Worm (Caenorhabditis elegans) whole organism, L4 larva: ENCODE results near the gene Y113G7A.12.

Source experiments
- D1046.2 ChIP-seq: fragments of 200-800 bp; sonication (Bioruptor generic); IDR thresholded peaks from 2 replicates; pipeline ENCODE4 v1.3.6; 2022; ENCODE audit warnings: missing genetic modification characterization, missing compliant biosample characterization
- F26F4.8 ChIP-seq: fragments of 200-800 bp; sonication (Bioruptor generic); conservative IDR thresholded peaks from 2 replicates; pipeline ENCODE4 v1.3.6; 2022; ENCODE audit warnings: missing genetic modification characterization, missing compliant biosample characterization
- F49E8.2 ChIP-seq: sonication (generic microtip); optimal IDR thresholded peaks from 2 replicates; lab custom pipeline; 2016; ENCODE audit warnings: missing compliant biosample characterization, mild to moderate bottlenecking, missing genetic modification characterization, borderline replicate concordance
- arid-1 ChIP-seq: fragments of 200-800 bp; sonication (Bioruptor generic); conservative IDR thresholded peaks from 2 replicates; pipeline ENCODE4 v1.3.6; 2022; ENCODE audit warnings: missing genetic modification reagents, missing genetic modification characterization, missing compliant biosample characterization
- ceh-32 ChIP-seq: sonication (generic microtip); optimal IDR thresholded peaks from 2 replicates; lab custom pipeline; 2016; ENCODE audit warnings: mild to moderate bottlenecking, missing genetic modification characterization, missing compliant biosample characterization; ENCODE audit not compliant: poor library complexity
- ceh-62 ChIP-seq: sonication (generic microtip); optimal IDR thresholded peaks from 2 replicates; lab custom pipeline; 2017; ENCODE audit warnings: missing biosample characterization, missing genetic modification characterization
- cey-2 ChIP-seq: sonication (generic microtip); optimal IDR thresholded peaks from 3 replicates; lab custom pipeline; 2017; ENCODE audit warnings: missing genetic modification characterization, mild to moderate bottlenecking, missing compliant biosample characterization, antibody characterized with exemption, borderline replicate concordance; ENCODE audit not compliant: insufficient read depth
- daf-16 ChIP-seq, 3 experiments: sonication (generic microtip); optimal IDR thresholded peaks; 2 replicates each; lab custom pipeline; 2016 to 2017; ENCODE audit warnings: missing genetic modification characterization in 3 of 3, missing genetic modification reagents in 3 of 3, mild to moderate bottlenecking in 2 of 3, missing compliant biosample characterization in 2 of 3, missing biosample characterization in 1 of 3, moderate library complexity in 1 of 3
- dmd-8 ChIP-seq: fragments of 200-800 bp; sonication (Bioruptor generic); IDR thresholded peaks from 2 replicates; pipeline ENCODE4 v1.3.6; 2022; ENCODE audit warnings: missing genetic modification characterization, missing compliant biosample characterization
- duxl-1 ChIP-seq: sonication (generic microtip); optimal IDR thresholded peaks from 2 replicates; lab custom pipeline; 2016; ENCODE audit warnings: mild to moderate bottlenecking, missing genetic modification characterization, moderate library complexity, missing compliant biosample characterization; ENCODE audit not compliant: poor library complexity
- hmg-1.1 ChIP-seq: fragments of 200-800 bp; sonication (Bioruptor generic); IDR thresholded peaks from 2 replicates; pipeline ENCODE4 v1.3.6; 2022; ENCODE audit warnings: missing genetic modification reagents, missing genetic modification characterization, missing compliant biosample characterization
- lim-7 ChIP-seq: fragments of 200-800 bp; sonication (Bioruptor generic); IDR thresholded peaks from 2 replicates; pipeline ENCODE4 v1.3.6; 2022; ENCODE audit warnings: missing genetic modification characterization, missing compliant biosample characterization
- lir-3 ChIP-seq: sonication (generic microtip); optimal IDR thresholded peaks from 2 replicates; lab custom pipeline; 2016; ENCODE audit warnings: mild to moderate bottlenecking, missing genetic modification characterization, missing compliant biosample characterization
- mdl-1 ChIP-seq, 2 experiments: fragments of 150-350 bp in 1 of 2; sonication (generic microtip) in 1 of 2; optimal IDR thresholded peaks; 2 replicates each; lab custom pipeline; 2014 to 2017; ENCODE audit warnings: missing biosample characterization in 2 of 2, missing genetic modification characterization in 2 of 2
- mxl-2 ChIP-seq: fragments of 200-800 bp; sonication (Bioruptor generic); conservative IDR thresholded peaks from 2 replicates; pipeline ENCODE4 v1.3.6; 2022; ENCODE audit warnings: missing genetic modification reagents, missing genetic modification characterization, missing compliant biosample characterization
- nhr-102 ChIP-seq: sonication (generic microtip); optimal IDR thresholded peaks from 2 replicates; lab custom pipeline; 2016; ENCODE audit warnings: mild to moderate bottlenecking, missing genetic modification characterization, moderate library complexity, missing compliant biosample characterization
- pqm-1 ChIP-seq: sonication (generic microtip); optimal IDR thresholded peaks from 2 replicates; lab custom pipeline; 2017; ENCODE audit warnings: missing biosample characterization, missing genetic modification characterization
- skn-1 ChIP-seq: fragments of 150-350 bp; optimal IDR thresholded peaks from 2 replicates; lab custom pipeline; 2014; ENCODE audit warnings: missing biosample characterization, missing genetic modification characterization
- tra-1 ChIP-seq: fragments of 200-800 bp; sonication (Bioruptor generic); IDR thresholded peaks from 2 replicates; pipeline ENCODE4 v1.3.6; 2022; ENCODE audit warnings: missing genetic modification reagents, missing genetic modification characterization, missing compliant biosample characterization
- vab-7 ChIP-seq: fragments of 200-800 bp; sonication (Bioruptor generic); IDR thresholded peaks from 2 replicates; pipeline ENCODE4 v1.3.6; 2022; ENCODE audit warnings: missing genetic modification reagents, missing genetic modification characterization, missing compliant biosample characterization
- zfp-2 ChIP-seq: sonication (generic microtip); optimal IDR thresholded peaks from 2 replicates; lab custom pipeline; 2016; ENCODE audit warnings: mild to moderate bottlenecking, missing genetic modification characterization, missing compliant biosample characterization
- zfp-3 ChIP-seq: fragments of 200-800 bp; sonication (Bioruptor generic); conservative IDR thresholded peaks from 2 replicates; pipeline ENCODE4 v1.3.6; 2022; ENCODE audit warnings: missing genetic modification reagents, missing genetic modification characterization, missing compliant biosample characterization
- zip-2 ChIP-seq: fragments of 150-350 bp; optimal IDR thresholded peaks from 2 replicates; lab custom pipeline; 2014; ENCODE audit warnings: missing biosample characterization, missing genetic modification characterization

Gene Y113G7A.12

DNA sequence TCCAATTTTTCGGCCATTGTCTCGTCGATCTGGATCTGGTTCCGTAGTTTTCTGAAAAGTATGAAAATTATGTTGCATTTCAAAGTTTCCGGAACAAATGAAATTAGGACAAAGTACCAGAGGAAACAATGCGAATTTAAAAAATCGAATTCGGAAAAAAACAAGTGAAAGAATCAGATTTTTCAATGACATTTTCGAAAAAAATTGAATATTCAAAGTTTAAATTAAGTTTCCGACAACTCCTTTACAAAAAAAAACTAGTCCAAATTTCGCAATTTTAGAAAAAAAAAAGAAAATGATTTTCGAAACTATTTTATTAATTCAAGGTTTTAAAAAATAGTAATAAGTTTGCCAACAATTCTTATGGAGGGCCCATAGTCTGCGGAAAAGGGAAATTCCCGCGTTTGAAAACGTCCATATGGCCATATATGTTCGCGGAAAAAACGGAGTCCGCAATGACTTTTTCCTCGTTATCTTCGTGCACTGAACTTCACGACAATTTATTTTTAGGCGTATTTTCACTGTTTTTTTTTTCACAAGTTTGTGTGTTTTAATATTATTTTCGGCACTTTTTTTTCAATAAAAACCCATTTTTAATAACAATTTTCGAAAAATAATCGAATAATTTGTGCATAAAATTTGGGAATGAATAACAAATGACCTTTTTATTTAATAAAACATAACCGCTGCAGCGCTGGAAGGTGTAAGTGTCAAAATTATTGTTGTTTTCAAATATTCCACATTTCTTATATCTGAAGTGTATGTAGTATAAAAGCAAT is 49.9 kb downstream of the Y113G7A.12 start, which contains the start of the genes fbxa-115 and Y113G7B.27:
Gene fbxa-115, minus strand, starts transcription at position 51 of the 779 bp plus-strand sequence.
Gene Y113G7B.27, plus strand, starts transcription at position 729 of the 779 bp plus-strand sequence.
- TF ChIP-seq nhr-102 = no peak
- no peak for TF ChIP-seq zfp-3
- no peak for TF ChIP-seq ceh-32 (tag; lab: Kevin White, UChicago)
- TF ChIP-seq zfp-2 (tag; lab: Kevin White, UChicago) = no peak
- no peak for TF ChIP-seq duxl-1
- no peak for TF ChIP-seq zip-2
- no peak for TF ChIP-seq F49E8.2 (tag; lab: Kevin White, UChicago)
- TF ChIP-seq daf-16 (GFP tag; optimal IDR thresholded peaks at IDR 0.05; lab: Kevin White, UChicago) = no peak
- TF ChIP-seq daf-16 (tag; optimal IDR thresholded peaks at IDR 0.05; lab: Kevin White, UChicago) = no peak
- no peak for TF ChIP-seq mxl-2 (GFP tag; lab: Robert Waterston, UW)
- TF ChIP-seq dmd-8 = no peak
- TF ChIP-seq pqm-1 = no peak
- no peak for TF ChIP-seq hmg-1.1
- no peak for TF ChIP-seq F26F4.8
- no peak for TF ChIP-seq skn-1
- no peak for TF ChIP-seq tra-1 (GFP tag; lab: Robert Waterston, UW)
- TF ChIP-seq lim-7 (GFP tag; lab: Robert Waterston, UW) = no peak

DNA sequence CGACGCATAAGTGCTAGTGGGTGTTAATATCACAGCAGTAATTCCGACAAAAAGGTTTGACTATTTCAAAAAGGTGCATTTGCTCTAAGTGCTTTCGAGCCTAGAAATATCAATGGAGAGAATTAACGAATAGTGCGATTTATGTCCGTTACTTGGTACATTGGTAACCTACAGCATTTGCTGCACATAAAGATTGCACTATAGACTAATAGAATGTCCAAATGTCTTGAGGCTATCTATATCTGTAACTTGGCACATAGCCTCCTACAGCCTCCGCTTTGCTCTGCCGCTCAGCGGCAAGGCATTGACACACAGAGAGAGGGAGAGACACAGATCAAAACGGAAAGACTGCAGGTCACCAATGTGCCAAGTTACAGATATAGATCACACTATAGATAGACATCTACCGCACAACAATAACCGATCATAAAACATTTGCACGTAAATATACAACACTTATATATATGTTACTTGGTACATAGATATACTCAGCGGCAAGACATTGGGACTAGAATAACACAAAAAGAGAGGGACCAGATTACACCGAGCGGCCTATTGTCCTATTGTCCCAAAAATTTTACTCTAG is 53.2 kb downstream of the Y113G7A.12 start, which contains the start of the genes srh-217 and Y113G7B.28:
Gene srh-217, minus strand, starts transcription at position 101 of the 586 bp plus-strand sequence.
Gene Y113G7B.28, plus strand, starts transcription at position 536 of the 586 bp plus-strand sequence.
- TF ChIP-seq D1046.2 (GFP tag; lab: Robert Waterston, UW) (no peak), ceh-62 (tag; lab: Kevin White, UChicago) (no peak), lir-3 (tag; lab: Kevin White, UChicago) (no peak), skn-1 (no peak)

DNA sequence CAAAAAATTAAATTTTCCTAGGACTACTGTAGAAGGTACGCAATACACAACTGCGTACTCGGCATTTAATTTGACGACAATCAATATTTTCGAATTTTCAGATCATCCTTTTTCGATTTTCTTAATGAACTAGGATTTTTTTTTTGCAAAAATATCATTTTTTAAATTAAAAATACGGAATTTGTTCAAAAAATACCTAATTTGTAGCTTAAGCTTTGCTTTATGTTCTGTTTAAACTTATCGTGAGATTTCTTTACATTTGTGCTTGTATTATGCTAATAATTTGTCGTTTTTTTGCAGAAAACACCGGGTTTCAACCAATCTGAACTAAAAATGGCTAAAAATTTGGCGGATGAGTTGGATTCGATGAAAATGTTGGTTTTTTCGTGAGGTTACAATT is 54.3 kb downstream of the Y113G7A.12 start, which contains the start of gene ftr-1:
Gene ftr-1, plus strand, starts transcription at position 301 of the 400 bp plus-strand sequence.
- TF ChIP-seq vab-7 (GFP tag; lab: Robert Waterston, UW) (no peak), mdl-1 (tag; optimal IDR thresholded peaks at IDR 0.05; lab: Kevin White, UChicago) (no peak), arid-1 (GFP tag; lab: Robert Waterston, UW) (no peak), daf-16 (GFP tag; optimal IDR thresholded peaks at IDR 0.05; lab: Kevin White, UChicago) (no peak), daf-16 (tag; optimal IDR thresholded peaks at IDR 0.05; lab: Kevin White, UChicago) (no peak), cey-2 (tag; lab: Kevin White, UChicago) (no peak)
